Fruit fly (Drosophila melanogaster): ENCODE measurements around the gene Gr22f.

DNA sequence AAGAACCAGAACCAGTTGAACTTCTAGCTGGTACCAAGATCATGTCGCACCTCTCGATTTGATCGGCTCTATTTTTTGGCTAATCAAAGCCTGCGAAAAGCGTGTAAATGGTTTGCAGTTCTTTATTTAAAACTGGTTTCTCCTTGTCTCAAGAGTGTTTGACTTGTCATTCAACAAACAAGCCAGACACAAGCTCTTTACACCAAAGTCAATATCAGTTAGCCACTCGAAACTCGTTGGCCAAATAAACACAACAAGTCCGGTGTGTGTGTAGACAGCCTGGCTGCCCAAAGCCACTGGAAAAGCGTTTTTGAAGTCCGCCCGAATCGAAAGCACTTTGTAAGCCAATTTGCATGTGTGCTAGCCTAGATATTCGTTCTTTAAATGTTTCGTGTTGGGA is 16.2 kb downstream of the Gr22f start:
- TF ChIP-seq Dp (GFP tag; optimal IDR thresholded peaks at IDR 0.05) (no peak), CG18599 (GFP tag; optimal IDR thresholded peaks at IDR 0.05) (no peak), CG8478 (optimal IDR thresholded peaks at IDR 0.05) (no peak), Dref (GFP tag; IDR thresholded peaks at IDR 0.05) (no peak), Sin3A (optimal IDR thresholded peaks at IDR 0.05) (no peak), CG10147 (GFP tag; optimal IDR thresholded peaks at IDR 0.05) (no peak)
